Fruit fly (Drosophila melanogaster) whole organism, embryonic: ENCODE data around the gene AstCC.
A peak's percentile ranks its signal among the peaks of the same experiment; 100 is the strongest.

Experiments
- Aef1 ChIP-seq: fragments of 200-800 bp; sonication (Bioruptor generic); IDR thresholded peaks from 3 replicates; pipeline ENCODE4 v1.3.6; 2022; ENCODE audit warnings: missing biosample characterization, missing genetic modification characterization
- Awh ChIP-seq: fragments of 200-800 bp; sonication (Bioruptor generic); IDR thresholded peaks from 2 replicates; pipeline ENCODE4, ENCODE4 v1.3.6; 2022; ENCODE audit warnings: missing biosample characterization, missing genetic modification characterization
- CG10209 ChIP-seq: fragments of 200-800 bp; sonication (Bioruptor generic); optimal IDR thresholded peaks from 3 replicates; lab custom pipeline; 2017; ENCODE audit warnings: missing biosample characterization, mild to moderate bottlenecking, missing genetic modification characterization, missing genetic modification reagents
- CG12155 ChIP-seq: fragments of 200-800 bp; sonication (Bioruptor generic); optimal IDR thresholded peaks from 3 replicates; lab custom pipeline; 2016; ENCODE audit warnings: missing biosample characterization, missing genetic modification characterization
- CG12659 ChIP-seq: fragments of 200-800 bp; sonication (Bioruptor generic); optimal IDR thresholded peaks from 3 replicates; lab custom pipeline; 2017; ENCODE audit warnings: mild to moderate bottlenecking, missing biosample characterization, missing genetic modification reagents, missing genetic modification characterization
- CG13775 ChIP-seq: fragments of 200-800 bp; sonication (Bioruptor generic); optimal IDR thresholded peaks from 3 replicates; lab custom pipeline; 2017; ENCODE audit warnings: missing biosample characterization, mild to moderate bottlenecking, missing genetic modification characterization
- CG15514 ChIP-seq: fragments of 200-800 bp; sonication (Bioruptor generic); optimal IDR thresholded peaks from 3 replicates; lab custom pipeline; 2017; ENCODE audit warnings: missing biosample characterization, missing genetic modification characterization, mild to moderate bottlenecking, moderate library complexity, missing genetic modification reagents
- CG16779 ChIP-seq: fragments of 200-800 bp; sonication (Bioruptor generic); IDR thresholded peaks from 2 replicates; pipeline ENCODE4 v1.3.6; 2022; ENCODE audit warnings: missing biosample characterization, missing genetic modification characterization
- CG32772 ChIP-seq: fragments of 200-800 bp; sonication (Bioruptor generic); IDR thresholded peaks from 2 replicates; pipeline ENCODE4 v1.3.6; 2022; ENCODE audit warnings: missing biosample characterization, missing genetic modification characterization
- CG6254 ChIP-seq: fragments of 200-800 bp; sonication (Bioruptor generic); optimal IDR thresholded peaks from 3 replicates; lab custom pipeline; 2017; ENCODE audit warnings: mild to moderate bottlenecking, missing biosample characterization, missing genetic modification reagents, missing genetic modification characterization
- CG7839 ChIP-seq: fragments of 200-800 bp; sonication (Bioruptor generic); optimal IDR thresholded peaks from 3 replicates; lab custom pipeline; 2018; ENCODE audit warnings: missing biosample characterization, mild to moderate bottlenecking, missing genetic modification characterization, moderate library complexity
- CG8924 ChIP-seq: fragments of 200-800 bp; optimal IDR thresholded peaks from 3 replicates; lab custom pipeline; 2019; ENCODE audit warnings: missing biosample characterization, mild to moderate bottlenecking, missing genetic modification characterization, moderate library complexity
- CG8944 ChIP-seq: fragments of 200-800 bp; sonication (Bioruptor generic); optimal IDR thresholded peaks from 3 replicates; lab custom pipeline; 2016; ENCODE audit warnings: missing biosample characterization, missing genetic modification characterization
- CG9727 ChIP-seq: fragments of 200-800 bp; sonication (Bioruptor generic); optimal IDR thresholded peaks from 3 replicates; lab custom pipeline; 2017; ENCODE audit warnings: missing biosample characterization, mild to moderate bottlenecking, missing genetic modification characterization
- Doc3 ChIP-seq: fragments of 200-800 bp; sonication (Bioruptor generic); IDR thresholded peaks from 3 replicates; pipeline ENCODE4 v1.3.6; 2022; ENCODE audit warnings: missing biosample characterization, missing genetic modification characterization; ENCODE audit not compliant: partially characterized antibody
- Drgx ChIP-seq: fragments of 200-800 bp; sonication (Bioruptor generic); IDR thresholded peaks from 2 replicates; pipeline ENCODE4 v1.3.6; 2022; ENCODE audit warnings: missing biosample characterization, missing genetic modification characterization
- Hr3 ChIP-seq: fragments of 200-800 bp; sonication (Bioruptor generic); optimal IDR thresholded peaks from 3 replicates; lab custom pipeline; 2016; ENCODE audit warnings: missing biosample characterization, missing genetic modification characterization
- Jarid2 ChIP-seq: fragments of 200-800 bp; sonication (Bioruptor generic); optimal IDR thresholded peaks from 3 replicates; lab custom pipeline; 2017; ENCODE audit warnings: mild to moderate bottlenecking, missing biosample characterization, missing genetic modification reagents, missing genetic modification characterization
- MTF-1 ChIP-seq: fragments of 200-800 bp; sonication (Bioruptor generic); optimal IDR thresholded peaks from 2 replicates; lab custom pipeline; 2018; ENCODE audit warnings: missing biosample characterization, mild to moderate bottlenecking, missing genetic modification characterization, borderline replicate concordance
- NC2α ChIP-seq: fragments of 200-800 bp; sonication (Bioruptor generic); optimal IDR thresholded peaks from 2 replicates; lab custom pipeline; 2016; ENCODE audit warnings: missing biosample characterization, missing genetic modification characterization
- NfI ChIP-seq: fragments of 200-800 bp; sonication (Bioruptor generic); optimal IDR thresholded peaks from 3 replicates; lab custom pipeline; 2018; ENCODE audit warnings: missing biosample characterization, mild to moderate bottlenecking, missing genetic modification characterization, moderate library complexity
- Sin3A ChIP-seq: fragments of >200 bp; optimal IDR thresholded peaks from 2 replicates; lab custom pipeline; 2018
- Spps ChIP-seq: fragments of 200-800 bp; sonication (Bioruptor generic); optimal IDR thresholded peaks from 2 replicates; lab custom pipeline; 2018; ENCODE audit warnings: missing biosample characterization, mild to moderate bottlenecking, missing genetic modification characterization
- Xbp1 ChIP-seq: fragments of 200-800 bp; sonication (Bioruptor generic); optimal IDR thresholded peaks from 3 replicates; lab custom pipeline; 2016; ENCODE audit warnings: missing biosample characterization, mild to moderate bottlenecking, missing genetic modification characterization
- Xrp1 ChIP-seq: fragments of 200-800 bp; sonication (Bioruptor generic); IDR thresholded peaks from 2 replicates; pipeline ENCODE4 v1.3.6; 2022; ENCODE audit warnings: missing biosample characterization, missing genetic modification characterization
- croc ChIP-seq: fragments of 200-800 bp; sonication (Bioruptor generic); conservative IDR thresholded peaks from 3 replicates; pipeline ENCODE4 v1.3.6; 2022; ENCODE audit warnings: missing biosample characterization, missing genetic modification characterization
- cwo ChIP-seq: fragments of 200-800 bp; sonication (Bioruptor generic); optimal IDR thresholded peaks from 3 replicates; lab custom pipeline; 2017; ENCODE audit warnings: missing biosample characterization, missing genetic modification characterization, mild to moderate bottlenecking, moderate library complexity, missing genetic modification reagents
- dati ChIP-seq: fragments of 200-800 bp; sonication (Bioruptor generic); IDR thresholded peaks from 2 replicates; pipeline ENCODE4 v1.3.6; 2022; ENCODE audit warnings: missing biosample characterization, missing genetic modification characterization
- ems ChIP-seq: fragments of 200-800 bp; sonication (Bioruptor generic); optimal IDR thresholded peaks from 3 replicates; lab custom pipeline; 2016; ENCODE audit warnings: missing biosample characterization, missing genetic modification characterization
- eyg ChIP-seq: fragments of 200-800 bp; sonication (Bioruptor generic); optimal IDR thresholded peaks from 3 replicates; lab custom pipeline; 2016; ENCODE audit warnings: missing biosample characterization, missing genetic modification characterization
- fd96Cb ChIP-seq: fragments of 200-800 bp; sonication (Bioruptor generic); optimal IDR thresholded peaks from 2 replicates; lab custom pipeline; 2018; ENCODE audit warnings: missing biosample characterization, mild to moderate bottlenecking, missing genetic modification characterization, moderate library complexity
- gcm ChIP-seq: fragments of 200-800 bp; sonication (Bioruptor generic); optimal IDR thresholded peaks from 2 replicates; lab custom pipeline; 2019; ENCODE audit warnings: missing biosample characterization, mild to moderate bottlenecking, missing genetic modification characterization, moderate library complexity
- gsb ChIP-seq: fragments of 200-800 bp; sonication (Bioruptor generic); IDR thresholded peaks from 2 replicates; pipeline ENCODE4 v1.3.6; 2022; ENCODE audit warnings: missing biosample characterization, missing genetic modification characterization
- jigr1 ChIP-seq: fragments of 200-800 bp; sonication (Bioruptor generic); IDR thresholded peaks from 3 replicates; pipeline ENCODE4 v1.3.6; 2022; ENCODE audit warnings: missing biosample characterization, missing genetic modification characterization
- jing ChIP-seq: fragments of 200-800 bp; sonication (Bioruptor generic); optimal IDR thresholded peaks from 2 replicates; lab custom pipeline; 2018; ENCODE audit warnings: missing biosample characterization, mild to moderate bottlenecking, missing genetic modification characterization
- kay ChIP-seq: fragments of 200-800 bp; sonication (Bioruptor generic); optimal IDR thresholded peaks from 2 replicates; lab custom pipeline; 2016; ENCODE audit warnings: missing biosample characterization, missing genetic modification characterization
- lola ChIP-seq, 3 experiments: fragments of >200 bp in 2 of 3; fragments of 200-800 bp in 1 of 3; sonication (Bioruptor generic) in 1 of 3; optimal IDR thresholded peaks; 2 replicates each; lab custom pipeline; 2017 to 2019; ENCODE audit warnings: missing biosample characterization in 3 of 3, missing genetic modification characterization in 3 of 3, mild to moderate bottlenecking in 1 of 3, moderate library complexity in 1 of 3
- nerfin-2 ChIP-seq: fragments of 200-800 bp; sonication (Bioruptor generic); IDR thresholded peaks from 2 replicates; pipeline ENCODE4 v1.3.6; 2022; ENCODE audit warnings: missing biosample characterization, missing genetic modification characterization; ENCODE audit not compliant: partially characterized antibody
- pho ChIP-seq: fragments of 200-800 bp; sonication (Bioruptor generic); optimal IDR thresholded peaks from 2 replicates; lab custom pipeline; 2016; ENCODE audit warnings: missing biosample characterization, missing genetic modification characterization
- rib ChIP-seq: fragments of 200-800 bp; sonication (Bioruptor generic); IDR thresholded peaks from 2 replicates; pipeline ENCODE4 v1.3.6; 2022; ENCODE audit warnings: missing biosample characterization, missing genetic modification characterization
- shn ChIP-seq: fragments of 200-800 bp; sonication (Bioruptor generic); optimal IDR thresholded peaks from 3 replicates; lab custom pipeline; 2016; ENCODE audit warnings: missing biosample characterization, missing genetic modification characterization
- sqz ChIP-seq: fragments of 200-800 bp; sonication (Bioruptor generic); optimal IDR thresholded peaks from 3 replicates; lab custom pipeline; 2018; ENCODE audit warnings: missing biosample characterization, mild to moderate bottlenecking, missing genetic modification characterization
- stc ChIP-seq: fragments of 200-800 bp; sonication (Bioruptor generic); IDR thresholded peaks from 2 replicates; pipeline ENCODE4 v1.3.6; 2022; ENCODE audit warnings: missing biosample characterization, missing genetic modification characterization
- tup ChIP-seq: fragments of 200-800 bp; sonication (Bioruptor generic); optimal IDR thresholded peaks from 2 replicates; lab custom pipeline; 2016; ENCODE audit warnings: missing biosample characterization, mild to moderate bottlenecking, missing genetic modification characterization, moderate library complexity
- wek ChIP-seq: fragments of 200-800 bp; sonication (Bioruptor generic); optimal IDR thresholded peaks from 3 replicates; lab custom pipeline; 2018; ENCODE audit warnings: missing biosample characterization, mild to moderate bottlenecking, missing genetic modification characterization, moderate library complexity
- z ChIP-seq: fragments of 200-800 bp; sonication (Bioruptor generic); IDR thresholded peaks from 3 replicates; pipeline ENCODE4 v1.3.6; 2022; ENCODE audit warnings: missing biosample characterization, missing genetic modification characterization

The AstCC gene

DNA sequence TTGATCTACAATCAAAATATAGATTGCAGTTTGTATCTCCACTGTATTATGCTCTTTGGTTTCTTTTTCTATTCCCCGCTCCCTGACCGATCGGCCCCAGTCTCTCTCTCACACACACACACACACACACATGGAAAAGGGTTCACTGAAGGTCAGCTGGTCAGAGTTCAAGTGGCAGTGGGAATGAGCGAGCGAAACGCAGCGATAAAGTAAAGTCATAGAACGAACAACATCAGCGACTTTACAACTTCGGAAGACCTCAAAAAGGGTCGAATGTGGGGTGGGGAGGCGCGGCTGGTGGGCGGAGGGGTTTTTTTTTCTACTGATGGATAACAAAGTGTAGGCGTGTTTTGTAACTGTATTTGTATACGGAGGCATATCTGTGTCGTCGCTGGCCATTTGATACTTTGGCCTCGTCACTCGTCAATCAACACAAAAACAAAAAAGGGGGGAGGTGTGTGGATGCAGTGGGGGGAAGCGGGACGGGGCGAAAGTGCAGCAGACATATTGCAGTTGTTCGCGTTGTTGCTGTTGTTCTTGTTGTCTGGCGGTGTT, 26.8 kb downstream of the AstCC start (continued):
- TF ChIP-seq ems (no peak), pho (no peak), stc (GFP tag; lab: Robert Waterston, UW) (no peak), rib (GFP tag; lab: Robert Waterston, UW) (0 out of 2 replicates have a peak, but pooled peaks have one; percentile 6)

dm6 chr2L:11057333-11058110, 27.5 kb downstream of the AstCC start:
- TF ChIP-seq CG8944 (GFP tag; lab: Kevin White, UChicago) (peak; percentile 41), fd96Cb (tag; lab: Kevin White, UChicago) (peak; percentile 75), CG8924 (peak; percentile 81), CG6254 (GFP tag; lab: Kevin White, UChicago) (peak; percentile 62), CG13775 (GFP tag; lab: Kevin White, UChicago) (peak; percentile 71), CG12155 (GFP tag; lab: Kevin White, UChicago) (peak; percentile 44), CG15514 (GFP tag; lab: Kevin White, UChicago) (peak; percentile 4), dati (no peak), jigr1 (GFP tag; lab: Robert Waterston, UW) (peak; percentile 77; the same call in 2 of the 3 replicates), CG9727 (GFP tag; lab: Kevin White, UChicago) (peak; percentile 77), z (GFP tag; lab: Robert Waterston, UW) (no peak), croc (GFP tag; lab: Robert Waterston, UW) (peak; percentile 40), CG7839 (tag; lab: Kevin White, UChicago) (peak; percentile 86), Awh (peak; percentile 19; the same call in 1 of the 2 replicates), jing (GFP tag; lab: Kevin White, UChicago) (peak; percentile 77), nerfin-2 (GFP tag; lab: Robert Waterston, UW) (no peak), CG12659 (GFP tag; lab: Kevin White, UChicago) (peak; percentile 81), eyg (GFP tag; lab: Kevin White, UChicago) (no peak), CG10209 (peak; percentile 79), gcm (GFP tag; lab: Kevin White, UChicago) (peak; percentile 54), Spps (peak; percentile 1), MTF-1 (no peak), Sin3A (lab: Kevin White, UChicago) (no peak), Drgx (no peak; the same call in 1 of the 2 replicates), kay (peak; percentile 52), Aef1 (GFP tag; lab: Robert Waterston, UW) (peak; percentile 31), cwo (GFP tag; lab: Kevin White, UChicago) (peak; percentile 20), Xbp1 (GFP tag; lab: Kevin White, UChicago) (peak; percentile 80), tup (GFP tag; lab: Kevin White, UChicago) (peak; percentile 55), CG32772 (GFP tag; lab: Robert Waterston, UW) (peak; percentile 63), CG16779 (GFP tag; lab: Robert Waterston, UW) (no peak), Doc3 (GFP tag; lab: Robert Waterston, UW) (no peak), NfI (GFP tag; lab: Kevin White, UChicago) (peak; percentile 79), ems (peak; percentile 42), NC2α (GFP tag; lab: Kevin White, UChicago) (peak; percentile 46), gsb (GFP tag; lab: Robert Waterston, UW) (0 out of 2 replicates have a peak, but pooled peaks have one; percentile 12), Xrp1 (peak; percentile 49), wek (GFP tag; lab: Kevin White, UChicago) (peak; percentile 23), Hr3 (GFP tag; lab: Kevin White, UChicago) (peak; percentile 79), Jarid2 (peak; percentile 87), shn (GFP tag; lab: Kevin White, UChicago) (peak; percentile 68), sqz (GFP tag; lab: Kevin White, UChicago) (peak; percentile 52), lola (GFP tag; optimal IDR thresholded peaks at IDR 0.05; lab: Kevin White, UChicago) (peak in 1 of 3 experiments; percentile 67)
